Fruit fly (Drosophila melanogaster) whole organism, embryonic: ENCODE data around the gene Acat2.

Source experiments
- BEAF-32 ChIP-seq: fragments of 200-800 bp; sonication (Bioruptor generic); optimal IDR thresholded peaks from 3 replicates; lab custom pipeline; 2017; ENCODE audit warnings: missing biosample characterization, missing genetic modification characterization, mild to moderate bottlenecking, moderate library complexity, missing genetic modification reagents
- Blimp-1 ChIP-seq: fragments of 200-800 bp; sonication (Bioruptor generic); optimal IDR thresholded peaks from 3 replicates; lab custom pipeline; 2018; ENCODE audit warnings: missing biosample characterization, missing genetic modification characterization, mild to moderate bottlenecking, moderate library complexity, missing genetic modification reagents
- CG10274 ChIP-seq: fragments of 200-800 bp; sonication (Bioruptor generic); optimal IDR thresholded peaks from 3 replicates; lab custom pipeline; 2017; ENCODE audit warnings: missing biosample characterization, mild to moderate bottlenecking, missing genetic modification characterization
- CG11456 ChIP-seq: fragments of 200-800 bp; sonication (Bioruptor generic); IDR thresholded peaks from 3 replicates; pipeline ENCODE4 v1.3.6; 2022; ENCODE audit warnings: missing biosample characterization, missing genetic modification characterization
- CG11695 ChIP-seq: fragments of 200-800 bp; sonication (Bioruptor generic); IDR thresholded peaks from 3 replicates; pipeline ENCODE4 v1.3.6; 2022; ENCODE audit warnings: missing biosample characterization, missing genetic modification characterization
- CG11723 ChIP-seq: fragments of 200-800 bp; sonication (Bioruptor generic); optimal IDR thresholded peaks from 2 replicates; lab custom pipeline; 2017; ENCODE audit warnings: missing biosample characterization, mild to moderate bottlenecking, missing genetic modification characterization
- CG12659 ChIP-seq: fragments of 200-800 bp; sonication (Bioruptor generic); optimal IDR thresholded peaks from 3 replicates; lab custom pipeline; 2017; ENCODE audit warnings: mild to moderate bottlenecking, missing biosample characterization, missing genetic modification reagents, missing genetic modification characterization
- CG14441 ChIP-seq: fragments of 200-800 bp; sonication (Bioruptor generic); IDR thresholded peaks from 2 replicates; pipeline ENCODE4 v1.3.6; 2022; ENCODE audit warnings: missing biosample characterization, missing genetic modification characterization
- CG1603 ChIP-seq: fragments of 200-800 bp; sonication (Bioruptor generic); optimal IDR thresholded peaks from 2 replicates; lab custom pipeline; 2019; ENCODE audit warnings: missing biosample characterization, mild to moderate bottlenecking, missing genetic modification characterization, moderate library complexity
- CG17612 ChIP-seq: fragments of 200-800 bp; sonication (Bioruptor generic); IDR thresholded peaks from 2 replicates; pipeline ENCODE4 v1.3.6; 2022; ENCODE audit warnings: missing biosample characterization, missing genetic modification characterization
- CG17802 ChIP-seq: fragments of 200-800 bp; sonication (Bioruptor generic); optimal IDR thresholded peaks from 2 replicates; lab custom pipeline; 2018; ENCODE audit warnings: missing biosample characterization, mild to moderate bottlenecking, missing genetic modification characterization, moderate library complexity
- CG18262 ChIP-seq: fragments of 200-800 bp; optimal IDR thresholded peaks from 3 replicates; lab custom pipeline; 2019; ENCODE audit warnings: missing biosample characterization, mild to moderate bottlenecking, missing genetic modification characterization, moderate library complexity
- CG18476 ChIP-seq: fragments of 200-800 bp; sonication (Bioruptor generic); optimal IDR thresholded peaks from 2 replicates; lab custom pipeline; 2016; ENCODE audit warnings: missing biosample characterization, mild to moderate bottlenecking, missing genetic modification characterization
- CG30431 ChIP-seq: fragments of 200-800 bp; sonication (Bioruptor generic); optimal IDR thresholded peaks from 2 replicates; lab custom pipeline; 2017; ENCODE audit warnings: missing biosample characterization, missing genetic modification characterization
- CG3065 ChIP-seq: fragments of 200-800 bp; sonication (Bioruptor generic); optimal IDR thresholded peaks from 2 replicates; lab custom pipeline; 2016; ENCODE audit warnings: missing biosample characterization, missing genetic modification characterization
- CG31388 ChIP-seq: fragments of 200-800 bp; sonication (Bioruptor generic); optimal IDR thresholded peaks from 2 replicates; lab custom pipeline; 2016; ENCODE audit warnings: missing biosample characterization, missing genetic modification characterization
- CG32532 ChIP-seq: fragments of 200-800 bp; sonication (Bioruptor generic); IDR thresholded peaks from 2 replicates; pipeline ENCODE4 v1.3.6; 2022; ENCODE audit warnings: missing biosample characterization, missing genetic modification characterization
- CG32767 ChIP-seq: fragments of 200-800 bp; sonication (Bioruptor generic); IDR thresholded peaks from 2 replicates; pipeline ENCODE4 v1.3.6; 2022; ENCODE audit warnings: missing biosample characterization, missing genetic modification characterization
- CG3407 ChIP-seq: fragments of 200-800 bp; sonication (Bioruptor generic); optimal IDR thresholded peaks from 2 replicates; lab custom pipeline; 2018; ENCODE audit warnings: missing biosample characterization, mild to moderate bottlenecking, missing genetic modification characterization
- CG34376 ChIP-seq: fragments of 200-800 bp; sonication (Bioruptor generic); optimal IDR thresholded peaks from 2 replicates; lab custom pipeline; 2018; ENCODE audit warnings: missing biosample characterization, mild to moderate bottlenecking, missing genetic modification characterization
- CG4730 ChIP-seq: fragments of 200-800 bp; sonication (Bioruptor generic); IDR thresholded peaks from 2 replicates; pipeline ENCODE4 v1.3.6; 2022; ENCODE audit warnings: missing biosample characterization, missing genetic modification characterization
- CG6254 ChIP-seq: fragments of 200-800 bp; sonication (Bioruptor generic); optimal IDR thresholded peaks from 3 replicates; lab custom pipeline; 2017; ENCODE audit warnings: mild to moderate bottlenecking, missing biosample characterization, missing genetic modification reagents, missing genetic modification characterization
- CG6272 ChIP-seq: fragments of 200-800 bp; sonication (Bioruptor generic); IDR thresholded peaks from 2 replicates; pipeline ENCODE4 v1.3.6; 2022; ENCODE audit warnings: missing biosample characterization, missing genetic modification characterization
- CG8089 ChIP-seq: fragments of 200-800 bp; sonication (Bioruptor generic); optimal IDR thresholded peaks from 3 replicates; lab custom pipeline; 2016; ENCODE audit warnings: missing biosample characterization, missing genetic modification characterization
- CTCF ChIP-seq: fragments of 200-800 bp; sonication (Bioruptor generic); optimal IDR thresholded peaks from 2 replicates; lab custom pipeline; 2017; ENCODE audit warnings: missing biosample characterization, mild to moderate bottlenecking, missing genetic modification characterization, moderate library complexity
- Chrac-16 ChIP-seq: fragments of 200-800 bp; sonication (Bioruptor generic); optimal IDR thresholded peaks from 3 replicates; lab custom pipeline; 2016; ENCODE audit warnings: missing biosample characterization, missing genetic modification characterization
- Dad ChIP-seq: fragments of 200-800 bp; sonication (Bioruptor generic); optimal IDR thresholded peaks from 3 replicates; lab custom pipeline; 2016; ENCODE audit warnings: missing biosample characterization, missing genetic modification characterization
- E2f2 ChIP-seq: fragments of 200-800 bp; sonication (Bioruptor generic); IDR thresholded peaks from 2 replicates; pipeline ENCODE4 v1.3.6; 2022; ENCODE audit warnings: missing biosample characterization, missing genetic modification characterization
- GATAe ChIP-seq: fragments of 200-800 bp; sonication (Bioruptor generic); conservative IDR thresholded peaks from 2 replicates; pipeline ENCODE4 v1.3.6; 2022; ENCODE audit warnings: missing biosample characterization, missing genetic modification characterization
- Gug ChIP-seq: fragments of 200-800 bp; sonication (Bioruptor generic); IDR thresholded peaks from 4 replicates; pipeline ENCODE4 v1.3.6; 2022; ENCODE audit warnings: missing biosample characterization, missing genetic modification characterization
- Hr78 ChIP-seq, 2 experiments: fragments of 200-800 bp in 1 of 2; fragments of >200 bp in 1 of 2; sonication (Bioruptor generic) in 1 of 2; optimal IDR thresholded peaks; 2 replicates each; lab custom pipeline; 2017 to 2019; ENCODE audit warnings: missing biosample characterization in 2 of 2, missing genetic modification characterization in 2 of 2, mild to moderate bottlenecking in 1 of 2, moderate library complexity in 1 of 2
- Med ChIP-seq: fragments of 200-800 bp; sonication (Bioruptor generic); peaks from one replicate; lab custom pipeline; 2016; ENCODE audit warnings: missing biosample characterization, missing genetic modification characterization, mild to moderate bottlenecking, inconsistent platforms, moderate library complexity
- NfI ChIP-seq: fragments of 200-800 bp; sonication (Bioruptor generic); optimal IDR thresholded peaks from 3 replicates; lab custom pipeline; 2018; ENCODE audit warnings: missing biosample characterization, mild to moderate bottlenecking, missing genetic modification characterization, moderate library complexity
- ase ChIP-seq: fragments of 200-800 bp; sonication (Bioruptor generic); IDR thresholded peaks from 3 replicates; pipeline ENCODE4 v1.3.6; 2022; ENCODE audit warnings: missing biosample characterization, missing genetic modification characterization
- ato ChIP-seq: fragments of 200-800 bp; sonication (Bioruptor generic); IDR thresholded peaks from 2 replicates; pipeline ENCODE4 v1.3.6; 2022; ENCODE audit warnings: missing biosample characterization, missing genetic modification characterization; ENCODE audit not compliant: partially characterized antibody
- bab2 ChIP-seq: fragments of 200-800 bp; sonication (Bioruptor generic); optimal IDR thresholded peaks from 2 replicates; lab custom pipeline; 2016; ENCODE audit warnings: missing biosample characterization, missing genetic modification characterization
- bowl ChIP-seq: fragments of 200-800 bp; sonication (Bioruptor generic); IDR thresholded peaks from 2 replicates; pipeline ENCODE4 v1.3.6; 2022; ENCODE audit warnings: missing biosample characterization, missing genetic modification characterization
- bsh ChIP-seq, 2 experiments: fragments of 200-800 bp; sonication (Bioruptor generic); optimal IDR thresholded peaks; 2 replicates each; lab custom pipeline; 2017 to 2018; ENCODE audit warnings: mild to moderate bottlenecking in 2 of 2, missing biosample characterization in 2 of 2, missing genetic modification characterization in 2 of 2, moderate library complexity in 1 of 2
- eve ChIP-seq, 2 experiments: fragments of >200 bp; optimal IDR thresholded peaks; 2 replicates each; lab custom pipeline; 2017; ENCODE audit warnings: missing biosample characterization in 2 of 2, missing genetic modification characterization in 2 of 2
- fru ChIP-seq: fragments of >200 bp; optimal IDR thresholded peaks from 2 replicates; lab custom pipeline; 2017
- hth ChIP-seq: fragments of >200 bp; optimal IDR thresholded peaks from 2 replicates; lab custom pipeline; 2017; ENCODE audit warnings: inconsistent platforms
- lmd ChIP-seq: fragments of 200-800 bp; sonication (Bioruptor generic); IDR thresholded peaks from 2 replicates; pipeline ENCODE4 v1.3.6; 2022; ENCODE audit warnings: missing biosample characterization, missing genetic modification characterization
- maf-S ChIP-seq: fragments of 200-800 bp; sonication (Bioruptor generic); optimal IDR thresholded peaks from 2 replicates; lab custom pipeline; 2016; ENCODE audit warnings: missing biosample characterization, missing genetic modification characterization
- nmo ChIP-seq: fragments of 200-800 bp; sonication (Bioruptor generic); optimal IDR thresholded peaks from 2 replicates; lab custom pipeline; 2018; ENCODE audit warnings: missing biosample characterization, mild to moderate bottlenecking, missing genetic modification characterization, moderate library complexity
- nom ChIP-seq: fragments of 200-800 bp; sonication (Bioruptor generic); optimal IDR thresholded peaks from 2 replicates; lab custom pipeline; 2017; ENCODE audit warnings: missing biosample characterization, missing genetic modification characterization, mild to moderate bottlenecking, moderate library complexity, missing genetic modification reagents
- pho ChIP-seq: fragments of 200-800 bp; sonication (Bioruptor generic); optimal IDR thresholded peaks from 2 replicates; lab custom pipeline; 2016; ENCODE audit warnings: missing biosample characterization, missing genetic modification characterization
- repo ChIP-seq: fragments of 200-800 bp; sonication (Bioruptor generic); optimal IDR thresholded peaks from 2 replicates; lab custom pipeline; 2016; ENCODE audit warnings: missing biosample characterization, missing genetic modification characterization
- slbo ChIP-seq: fragments of 200-800 bp; sonication (Bioruptor generic); IDR thresholded peaks from 2 replicates; pipeline ENCODE4 v1.3.6; 2022; ENCODE audit warnings: missing biosample characterization, missing genetic modification characterization
- twi ChIP-seq: fragments of 200-800 bp; optimal IDR thresholded peaks from 2 replicates; lab custom pipeline; 2019; ENCODE audit warnings: missing biosample characterization, mild to moderate bottlenecking, missing genetic modification characterization, moderate library complexity
- z ChIP-seq: fragments of 200-800 bp; sonication (Bioruptor generic); IDR thresholded peaks from 3 replicates; pipeline ENCODE4 v1.3.6; 2022; ENCODE audit warnings: missing biosample characterization, missing genetic modification characterization

Acat2 gene

DNA sequence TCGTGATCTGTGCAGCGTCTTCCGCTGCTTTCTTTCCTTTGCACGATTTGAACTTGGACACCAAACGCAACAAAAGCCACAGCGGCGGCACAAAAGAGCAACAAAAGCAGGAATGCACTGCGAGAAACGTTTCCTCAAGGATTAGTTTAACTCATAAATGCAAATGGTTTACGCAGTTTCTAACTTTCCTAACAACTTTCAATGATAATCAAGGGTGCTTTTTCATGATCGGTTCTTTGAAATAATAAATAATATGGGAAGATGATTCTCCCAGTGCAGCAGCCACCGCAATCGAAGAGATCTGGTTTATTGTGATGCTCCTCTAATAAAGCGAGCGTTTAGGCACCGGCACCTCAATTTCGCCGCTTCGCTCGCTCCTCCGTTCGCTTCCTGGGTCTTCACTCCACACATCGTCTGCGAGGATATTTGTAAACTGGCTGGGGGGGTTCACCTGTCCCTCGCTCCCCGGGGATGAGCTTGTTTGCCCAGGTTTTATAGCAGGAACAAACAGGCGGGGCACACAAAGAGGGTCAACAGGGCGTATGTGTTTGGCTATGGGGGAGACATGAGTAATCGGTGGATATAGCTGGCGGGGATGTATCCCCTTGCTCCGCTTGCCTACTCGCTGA lies 16.5 kb downstream of the Acat2 start (continued):
- TF ChIP-seq bab2 (GFP tag; lab: Kevin White, UChicago) (peak; percentile 17), CG32532 (peak; percentile 67; the same call in 1 of the 2 replicates), CTCF (GFP tag; lab: Kevin White, UChicago) (peak; percentile 27), CG11723 (GFP tag; lab: Kevin White, UChicago) (peak; percentile 70), bowl (GFP tag; lab: Robert Waterston, UW) (peak; percentile 46; the same call in 1 of the 2 replicates), eve (GFP tag; optimal IDR thresholded peaks at IDR 0.05; lab: Kevin White, UChicago) (no peak), Dad (GFP tag; lab: Kevin White, UChicago) (peak; percentile 45), CG17802 (tag; lab: Kevin White, UChicago) (peak; percentile 71), NfI (GFP tag; lab: Kevin White, UChicago) (peak; percentile 80), hth (lab: Kevin White, UChicago) (no peak), CG18262 (tag; lab: Kevin White, UChicago) (peak; percentile 82), maf-S (GFP tag; lab: Kevin White, UChicago) (peak; percentile 46), Blimp-1 (GFP tag; lab: Kevin White, UChicago) (peak; percentile 85), z (GFP tag; lab: Robert Waterston, UW) (0 out of 3 replicates have a peak, but pooled peaks have one; percentile 17), CG6254 (peak; percentile 74), pho (GFP tag; lab: Kevin White, UChicago) (peak; percentile 51), CG17612 (GFP tag; lab: Robert Waterston, UW) (no peak; the same call in 1 of the 2 replicates), CG1603 (tag; lab: Kevin White, UChicago) (peak; percentile 89), CG8089 (peak; percentile 61), CG18476 (GFP tag; lab: Kevin White, UChicago) (peak; percentile 65), CG34376 (GFP tag; lab: Kevin White, UChicago) (no peak), CG12659 (GFP tag; lab: Kevin White, UChicago) (peak; percentile 74), CG11456 (peak; percentile 58; the same call in 1 of the 3 replicates), nom (GFP tag; lab: Kevin White, UChicago) (peak; percentile 72), E2f2 (peak; percentile 48; the same call in 1 of the 2 replicates), fru (lab: Kevin White, UChicago) (no peak), ato (GFP tag; lab: Robert Waterston, UW) (no peak), repo (GFP tag; lab: Kevin White, UChicago) (peak; percentile 25), Med (GFP tag; lab: Kevin White, UChicago) (peak; percentile 78), GATAe (GFP tag; lab: Robert Waterston, UW) (no peak), lmd (GFP tag; lab: Robert Waterston, UW) (peak; percentile 74; the same call in 1 of the 2 replicates), CG32767 (GFP tag; lab: Robert Waterston, UW) (peak; percentile 63; the same call in 1 of the 2 replicates), CG10274 (GFP tag; lab: Kevin White, UChicago) (peak; percentile 10), Hr78 (GFP tag; optimal IDR thresholded peaks at IDR 0.05; lab: Kevin White, UChicago) (no peak), CG14441 (GFP tag; lab: Robert Waterston, UW) (peak; percentile 80), CG3407 (peak; percentile 75), CG11695 (peak; percentile 62), ase (GFP tag; lab: Robert Waterston, UW) (peak; percentile 81), CG4730 (GFP tag; lab: Robert Waterston, UW) (peak; percentile 59), bsh (GFP tag; optimal IDR thresholded peaks at IDR 0.05; lab: Kevin White, UChicago) (peak; percentile 89 to 94), slbo (peak; percentile 48; the same call in 1 of the 2 replicates), Gug (peak; percentile 60; the same call in 3 of the 4 replicates), CG30431 (GFP tag; lab: Kevin White, UChicago) (peak; percentile 42), nmo (GFP tag; lab: Kevin White, UChicago) (peak; percentile 85), CG6272 (GFP tag; lab: Robert Waterston, UW) (peak; percentile 66), BEAF-32 (no peak), CG3065 (GFP tag; lab: Kevin White, UChicago) (peak; percentile 31), CG31388 (peak; percentile 62), Chrac-16 (GFP tag; lab: Kevin White, UChicago) (peak; percentile 61), twi (tag; lab: Kevin White, UChicago) (peak; percentile 26)
